Fruit fly (Drosophila melanogaster) whole organism, adult: ENCODE data around the gene Bro.

Experiments used
- CG11617 ChIP-seq: fragments of 200-800 bp; sonication (Bioruptor generic); optimal IDR thresholded peaks from 2 replicates; lab custom pipeline; 2017; ENCODE audit warnings: mild to moderate bottlenecking, missing biosample characterization, missing genetic modification reagents, missing genetic modification characterization
- CG14711 ChIP-seq: fragments of 200-800 bp; sonication (Bioruptor generic); optimal IDR thresholded peaks from 2 replicates; lab custom pipeline; 2018; ENCODE audit warnings: missing biosample characterization, mild to moderate bottlenecking, missing genetic modification characterization, moderate library complexity
- CG7101 ChIP-seq: fragments of 200-800 bp; sonication (Bioruptor generic); optimal IDR thresholded peaks from 2 replicates; lab custom pipeline; 2018; ENCODE audit warnings: missing biosample characterization, mild to moderate bottlenecking, missing genetic modification characterization, moderate library complexity
- Crg-1 ChIP-seq: fragments of 200-800 bp; sonication (Bioruptor generic); optimal IDR thresholded peaks from 2 replicates; lab custom pipeline; 2016; ENCODE audit warnings: missing biosample characterization, missing genetic modification characterization
- Hr96 ChIP-seq: fragments of 200-800 bp; sonication (Bioruptor generic); optimal IDR thresholded peaks from 2 replicates; lab custom pipeline; 2016; ENCODE audit warnings: missing biosample characterization, missing genetic modification characterization
- Mnt ChIP-seq: fragments of 200-800 bp; sonication (Bioruptor generic); optimal IDR thresholded peaks from 2 replicates; lab custom pipeline; 2016; ENCODE audit warnings: missing biosample characterization, mild to moderate bottlenecking, missing genetic modification characterization
- bab1 ChIP-seq: fragments of 200-800 bp; sonication (Bioruptor generic); optimal IDR thresholded peaks from 3 replicates; lab custom pipeline; 2019; ENCODE audit warnings: missing biosample characterization, mild to moderate bottlenecking, missing genetic modification characterization, moderate library complexity
- cnc ChIP-seq, 2 experiments: fragments of >200 bp; optimal IDR thresholded peaks; 2 replicates each; lab custom pipeline; 2017
- kay ChIP-seq: fragments of 200-800 bp; sonication (Bioruptor generic); peaks from one replicate; lab custom pipeline; 2016; ENCODE audit warnings: missing biosample characterization, missing genetic modification characterization, borderline replicate concordance
- pad ChIP-seq: fragments of 200-800 bp; sonication (Bioruptor generic); optimal IDR thresholded peaks from 3 replicates; lab custom pipeline; 2017; ENCODE audit warnings: missing biosample characterization, missing genetic modification characterization, mild to moderate bottlenecking, moderate library complexity, missing genetic modification reagents
- tj ChIP-seq: fragments of 200-800 bp; sonication (Bioruptor generic); optimal IDR thresholded peaks from 3 replicates; lab custom pipeline; 2017; ENCODE audit warnings: missing biosample characterization, mild to moderate bottlenecking, missing genetic modification characterization, moderate library complexity
- toe ChIP-seq: fragments of 200-800 bp; sonication (Bioruptor generic); optimal IDR thresholded peaks from 2 replicates; lab custom pipeline; 2016; ENCODE audit warnings: missing biosample characterization, missing genetic modification characterization

dm6 chr3L:1688569-1688968, 40.9 kb downstream of the Bro start:
- TF ChIP-seq Mnt (GFP tag; lab: Kevin White, UChicago) (no peak), toe (GFP tag; lab: Kevin White, UChicago) (no peak), kay (no peak), Crg-1 (no peak), bab1 (GFP tag; lab: Kevin White, UChicago) (no peak), Hr96 (GFP tag; lab: Kevin White, UChicago) (no peak), cnc (optimal IDR thresholded peaks at IDR 0.05; lab: Kevin White, UChicago) (no peak), tj (GFP tag; lab: Kevin White, UChicago) (peak; percentile 40), CG7101 (tag; lab: Kevin White, UChicago) (no peak), pad (GFP tag; lab: Kevin White, UChicago) (no peak), CG11617 (no peak), CG14711 (tag; lab: Kevin White, UChicago) (no peak)
